Fruit fly (Drosophila melanogaster) whole organism, prepupa: ENCODE measurements around the gene Abl.

ENCODE experiments used
- CG32006 ChIP-seq: fragments of 200-800 bp; sonication (Bioruptor generic); optimal IDR thresholded peaks from 3 replicates; lab custom pipeline; 2017; ENCODE audit warnings: missing biosample characterization, mild to moderate bottlenecking, missing genetic modification characterization
- CG3919 ChIP-seq: fragments of 200-800 bp; sonication (Bioruptor generic); optimal IDR thresholded peaks from 3 replicates; lab custom pipeline; 2016; ENCODE audit warnings: missing biosample characterization, missing genetic modification characterization
- CG4318 ChIP-seq: fragments of 200-800 bp; sonication (Bioruptor generic); optimal IDR thresholded peaks from 3 replicates; lab custom pipeline; 2017; ENCODE audit warnings: missing biosample characterization, mild to moderate bottlenecking, missing genetic modification characterization
- CG6854 ChIP-seq: fragments of 200-800 bp; sonication (Bioruptor generic); optimal IDR thresholded peaks from 2 replicates; lab custom pipeline; 2017; ENCODE audit warnings: missing biosample characterization, mild to moderate bottlenecking, missing genetic modification characterization
- net ChIP-seq: fragments of 200-800 bp; sonication (Bioruptor generic); optimal IDR thresholded peaks from 3 replicates; lab custom pipeline; 2016; ENCODE audit warnings: missing biosample characterization, missing genetic modification characterization

- peak; percentile 71 for TF ChIP-seq CG32006
- TF ChIP-seq CG6854 (GFP tag; lab: Kevin White, UChicago): no peak
- peak; percentile 79 for TF ChIP-seq CG3919 (GFP tag; lab: Kevin White, UChicago)
- peak; percentile 62 for TF ChIP-seq net (GFP tag; lab: Kevin White, UChicago)
- TF ChIP-seq CG4318: no peak
Measured at dm6 chr3L:16612152-16612551, 35.5 kb downstream of the Abl start, which contains the start of gene CG4101.
